Worm (Caenorhabditis elegans): ENCODE data around the gene cutc-1.

cutc-1 gene

ce11 chrIII:8356407-8356881 lies 47.0 kb downstream of the cutc-1 start (continued):
- TF ChIP-seq ceh-24 (tag; optimal IDR thresholded peaks at IDR 0.05) (no peak), ceh-9 (tag; optimal IDR thresholded peaks at IDR 0.05) (no peak)

DNA sequence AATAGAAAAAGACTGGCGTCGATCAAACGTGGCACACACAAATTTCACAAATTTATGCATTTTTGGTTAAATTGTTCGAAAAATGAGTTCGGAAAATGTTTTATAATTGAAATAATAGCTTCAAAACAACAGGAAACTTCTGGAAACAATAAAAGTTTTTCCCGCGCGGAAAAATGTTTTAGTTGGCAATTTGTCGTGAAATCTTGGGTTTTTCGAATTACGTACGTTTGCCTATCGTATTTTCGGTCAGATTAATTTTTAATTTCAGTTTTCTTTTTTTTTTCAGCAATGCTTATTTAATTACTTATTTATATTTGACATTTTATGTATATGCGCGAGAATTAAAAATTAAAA lies 48.0 kb downstream of the cutc-1 start:
- TF ChIP-seq K02D7.2 (tag; optimal IDR thresholded peaks at IDR 0.05) (no peak), unc-86 (tag; optimal IDR thresholded peaks at IDR 0.05) (no peak), hlh-6 (tag; optimal IDR thresholded peaks at IDR 0.05) (no peak), K09A11.1 (tag; optimal IDR thresholded peaks at IDR 0.05; ENCODE audit: insufficient read depth) (no peak), dmd-4 (tag; optimal IDR thresholded peaks at IDR 0.05; ENCODE audit: borderline replicate concordance) (no peak)

ce11 chrIII:8354644-8355461 lies 48.6 kb downstream of the cutc-1 start, which contains the start of gene unc-116:
Gene unc-116 (minus strand): TSS chrIII:8355174.
- TF ChIP-seq ceh-19 (GFP tag; optimal IDR thresholded peaks at IDR 0.05) (no peak), ceh-48 (tag; optimal IDR thresholded peaks at IDR 0.05) (peak; percentile 44), hlh-8 (tag; optimal IDR thresholded peaks at IDR 0.05) (no peak), nfya-1 (tag; optimal IDR thresholded peaks at IDR 0.05) (peak; percentile 20), ceh-31 (tag; optimal IDR thresholded peaks at IDR 0.05) (peak; percentile 5), tbx-2 (tag; optimal IDR thresholded peaks at IDR 0.05) (no peak), ceh-18 (tag; optimal IDR thresholded peaks at IDR 0.05) (no peak), unc-86 (tag; optimal IDR thresholded peaks at IDR 0.05) (no peak), T23F11.4 (GFP tag; optimal IDR thresholded peaks at IDR 0.05) (no peak), K09A11.1 (tag; optimal IDR thresholded peaks at IDR 0.05; ENCODE audit: insufficient read depth) (no peak), pros-1 (tag; optimal IDR thresholded peaks at IDR 0.05) (no peak), fkh-6 (tag; optimal IDR thresholded peaks at IDR 0.05) (no peak), sox-2 (GFP tag; IDR thresholded peaks at IDR 0.05) (peak; percentile 11; the same call in 1 of the 2 replicates), Y22D7AL.16 (tag; optimal IDR thresholded peaks at IDR 0.05) (no peak), unc-55 (GFP tag; optimal IDR thresholded peaks at IDR 0.05) (peak; percentile 59), hlh-30 (tag; optimal IDR thresholded peaks at IDR 0.05; ENCODE audit: insufficient read depth) (peak; percentile 86), ama-1 (optimal IDR thresholded peaks at IDR 0.05) (peak; percentile 47), hlh-15 (tag; optimal IDR thresholded peaks at IDR 0.05) (no peak), che-1 (tag; optimal IDR thresholded peaks at IDR 0.05) (no peak), unc-42 (tag; optimal IDR thresholded peaks at IDR 0.05) (peak; percentile 3), zip-5 (tag; optimal IDR thresholded peaks at IDR 0.05) (no peak), pqm-1 (tag; optimal IDR thresholded peaks at IDR 0.05) (no peak), nhr-232 (tag; optimal IDR thresholded peaks at IDR 0.05) (no peak), pat-9 (tag; optimal IDR thresholded peaks at IDR 0.05) (no peak), C08G9.2 (tag; optimal IDR thresholded peaks at IDR 0.05) (no peak)
